Worm (Caenorhabditis elegans) whole organism, L4/young adult: ENCODE results near the gene ttr-25.

ENCODE experiments used
- dao-5 ChIP-seq: sonication (generic microtip); optimal IDR thresholded peaks from 2 replicates; lab custom pipeline; 2016; ENCODE audit warnings: missing genotype, missing genetic modification characterization, moderate library complexity, missing compliant biosample characterization
- him-1 ChIP-seq: sonication (generic microtip); optimal IDR thresholded peaks from 2 replicates; lab custom pipeline; 2016; ENCODE audit warnings: missing genotype, missing genetic modification reagents, missing genetic modification characterization, missing compliant biosample characterization

ce11 chrV:18577458-18578078, 21.1 kb downstream of the ttr-25 start:
- TF ChIP-seq him-1 (tag; lab: Kevin White, UChicago) = no peak
- no peak for TF ChIP-seq dao-5 (tag; lab: Kevin White, UChicago)
